Worm (Caenorhabditis elegans) whole organism, dauer: ENCODE results near the gene rpl-23.

ENCODE experiments used
- unc-62 ChIP-seq: sonication (generic microtip); optimal IDR thresholded peaks from 2 replicates; lab custom pipeline; 2017; ENCODE audit warnings: missing biosample characterization, missing genetic modification reagents, missing genetic modification characterization

Gene rpl-23

ce11 chrIII:5722550-5722949, 16.6 kb upstream of the rpl-23 start, which contains the start of gene wrm-1:
Gene wrm-1, plus strand, starts transcription at chrIII:5722850.
- no peak for TF ChIP-seq unc-62

ce11 chrIII:5721888-5722287, 16.0 kb upstream of the rpl-23 start:
- TF ChIP-seq unc-62, result no peak

- TF ChIP-seq unc-62, result no peak
These were observed 15.6 kb upstream of the rpl-23 start for ce11 chrIII:5721488-5721887.

- TF ChIP-seq unc-62, result no peak
These were observed 14.5 kb upstream of the rpl-23 start for ce11 chrIII:5720266-5721019.

ce11 chrIII:5719832-5720194, 13.9 kb upstream of the rpl-23 start:
- no peak for TF ChIP-seq unc-62

ce11 chrIII:5719105-5719831, 13.3 kb upstream of the rpl-23 start:
- TF ChIP-seq unc-62, result no peak

ce11 chrIII:5718385-5718784, 12.5 kb upstream of the rpl-23 start:
- TF ChIP-seq unc-62, result no peak

ce11 chrIII:5717173-5717748, 11.3 kb upstream of the rpl-23 start:
- no peak for TF ChIP-seq unc-62

ce11 chrIII:5715467-5715866, 9.5 kb upstream of the rpl-23 start:
- no peak for TF ChIP-seq unc-62

ce11 chrIII:5714984-5715454, 9.1 kb upstream of the rpl-23 start:
- TF ChIP-seq unc-62, result no peak

ce11 chrIII:5714230-5714983, 8.5 kb upstream of the rpl-23 start, which contains the start of gene arf-1:
Gene arf-1, plus strand, starts transcription at chrIII:5714886.
- TF ChIP-seq unc-62, result no peak

- no peak for TF ChIP-seq unc-62
These were observed 6.1 kb upstream of the rpl-23 start for ce11 chrIII:5711881-5712643.

- no peak for TF ChIP-seq unc-62
These were observed 5.3 kb upstream of the rpl-23 start, which contains the start of gene rbm-26 for ce11 chrIII:5711242-5711641. Gene rbm-26, plus strand, starts transcription at chrIII:5711542.

ce11 chrIII:5710676-5711075, 4.7 kb upstream of the rpl-23 start:
- no peak for TF ChIP-seq unc-62

ce11 chrIII:5710045-5710444, 4.1 kb upstream of the rpl-23 start, which contains the start of gene B0336.12:
Gene B0336.12, minus strand, starts transcription at chrIII:5710145.
- no peak for TF ChIP-seq unc-62

ce11 chrIII:5709224-5709623, 3.3 kb upstream of the rpl-23 start, which contains the start of gene hpo-28:
Gene hpo-28, minus strand, starts transcription at chrIII:5709324.
- TF ChIP-seq unc-62, result no peak
